Worm (Caenorhabditis elegans) whole organism, midembryonic: ENCODE measurements around the gene B0524.5.

Experiments
- T22C8.4 ChIP-seq: fragments of 200-800 bp; sonication (Bioruptor generic); IDR thresholded peaks from 2 replicates; pipeline ENCODE4 v1.3.6; 2022; ENCODE audit warnings: missing genetic modification characterization, missing compliant biosample characterization
- cog-1 ChIP-seq: sonication (generic microtip); optimal IDR thresholded peaks from 2 replicates; lab custom pipeline; 2016; ENCODE audit warnings: missing genetic modification characterization, missing compliant biosample characterization
- flt-1 ChIP-seq: fragments of 200-800 bp; sonication (Bioruptor generic); IDR thresholded peaks from 2 replicates; pipeline ENCODE4 v1.3.6; 2022; ENCODE audit warnings: missing genetic modification characterization, missing compliant biosample characterization
- klf-2 ChIP-seq: fragments of 200-800 bp; sonication (Bioruptor generic); conservative IDR thresholded peaks from 2 replicates; pipeline ENCODE4 v1.3.6; 2022; ENCODE audit warnings: missing genetic modification reagents, missing genetic modification characterization, missing compliant biosample characterization
- tab-1 ChIP-seq: fragments of 200-800 bp; sonication (Bioruptor generic); IDR thresholded peaks from 2 replicates; pipeline ENCODE4 v1.3.6; 2022; ENCODE audit warnings: missing genetic modification characterization, missing compliant biosample characterization
- ztf-23 ChIP-seq: fragments of 200-800 bp; sonication (Bioruptor generic); IDR thresholded peaks from 2 replicates; pipeline ENCODE4 v1.3.6; 2022; ENCODE audit warnings: missing genetic modification reagents, missing genetic modification characterization, missing compliant biosample characterization
- ztf-29 ChIP-seq: fragments of 200-800 bp; sonication (Bioruptor generic); IDR thresholded peaks from 2 replicates; pipeline ENCODE4 v1.3.6; 2022; ENCODE audit warnings: missing genetic modification reagents, missing genetic modification characterization, missing compliant biosample characterization

- TF ChIP-seq klf-2 (GFP tag; lab: Robert Waterston, UW) (no peak), ztf-29 (no peak), flt-1 (no peak), tab-1 (GFP tag; lab: Robert Waterston, UW) (no peak), cog-1 (tag; lab: Kevin White, UChicago) (no peak), ztf-23 (GFP tag; lab: Robert Waterston, UW) (no peak), T22C8.4 (peak; percentile 60)
These were observed 41.5 kb downstream of the B0524.5 start for ce11 chrIII:1852126-1852717.
